Fruit fly (Drosophila melanogaster) S2 (cell line): ENCODE data around the gene CG44532.

Source experiments
- CG8478 ChIP-seq: fragments of >200 bp; optimal IDR thresholded peaks from 2 replicates; lab custom pipeline; 2018
- CTCF ChIP-seq, 2 experiments: fragments of >200 bp; optimal IDR thresholded peaks; 2 replicates each; lab custom pipeline; 2018

CG44532 gene

DNA sequence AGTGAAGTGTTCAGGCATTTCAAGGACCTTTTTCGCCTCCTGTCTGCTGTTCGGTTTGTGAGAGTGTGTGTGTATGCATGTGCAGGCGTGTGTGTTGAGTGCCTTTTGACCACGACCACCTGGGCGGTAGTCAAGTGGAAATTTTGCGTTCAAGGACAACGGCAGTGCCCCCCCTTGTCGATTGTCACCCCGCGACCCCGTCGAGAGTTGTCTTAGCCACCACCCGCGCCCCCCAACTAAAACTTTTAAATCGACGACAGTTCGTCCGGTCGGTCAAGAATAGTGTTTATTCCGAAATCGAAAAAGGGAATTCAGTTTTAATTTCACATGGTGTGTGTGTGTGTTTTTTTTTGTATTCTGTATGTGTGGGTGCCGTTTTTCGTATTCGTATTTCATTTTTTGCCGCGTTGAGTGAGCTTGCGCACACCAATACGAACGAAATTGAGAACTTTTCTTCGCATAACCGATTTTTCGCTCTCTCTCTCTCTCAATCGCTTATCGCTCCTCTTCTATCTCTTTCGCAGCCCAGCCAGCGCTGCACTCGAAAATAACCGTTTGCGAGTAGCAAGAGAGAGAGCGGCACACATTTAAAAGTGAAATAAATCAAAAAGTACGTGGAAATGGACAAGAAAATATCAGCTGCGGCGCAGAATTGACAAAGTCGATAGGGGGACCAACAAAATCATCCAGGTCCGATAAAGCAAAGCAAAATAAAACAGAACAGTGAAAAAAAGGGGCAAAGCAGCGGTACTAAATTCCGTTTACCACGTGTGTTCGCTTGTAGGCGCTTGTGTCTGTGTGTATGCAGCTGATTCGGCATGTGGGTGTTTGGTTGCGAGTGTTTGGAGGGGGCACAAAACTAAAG, 2.0 kb downstream of the CG44532 start:
- TF ChIP-seq CG8478 (lab: Kevin White, UChicago) (no peak), CTCF (optimal IDR thresholded peaks at IDR 0.05; lab: Kevin White, UChicago) (no peak)

DNA sequence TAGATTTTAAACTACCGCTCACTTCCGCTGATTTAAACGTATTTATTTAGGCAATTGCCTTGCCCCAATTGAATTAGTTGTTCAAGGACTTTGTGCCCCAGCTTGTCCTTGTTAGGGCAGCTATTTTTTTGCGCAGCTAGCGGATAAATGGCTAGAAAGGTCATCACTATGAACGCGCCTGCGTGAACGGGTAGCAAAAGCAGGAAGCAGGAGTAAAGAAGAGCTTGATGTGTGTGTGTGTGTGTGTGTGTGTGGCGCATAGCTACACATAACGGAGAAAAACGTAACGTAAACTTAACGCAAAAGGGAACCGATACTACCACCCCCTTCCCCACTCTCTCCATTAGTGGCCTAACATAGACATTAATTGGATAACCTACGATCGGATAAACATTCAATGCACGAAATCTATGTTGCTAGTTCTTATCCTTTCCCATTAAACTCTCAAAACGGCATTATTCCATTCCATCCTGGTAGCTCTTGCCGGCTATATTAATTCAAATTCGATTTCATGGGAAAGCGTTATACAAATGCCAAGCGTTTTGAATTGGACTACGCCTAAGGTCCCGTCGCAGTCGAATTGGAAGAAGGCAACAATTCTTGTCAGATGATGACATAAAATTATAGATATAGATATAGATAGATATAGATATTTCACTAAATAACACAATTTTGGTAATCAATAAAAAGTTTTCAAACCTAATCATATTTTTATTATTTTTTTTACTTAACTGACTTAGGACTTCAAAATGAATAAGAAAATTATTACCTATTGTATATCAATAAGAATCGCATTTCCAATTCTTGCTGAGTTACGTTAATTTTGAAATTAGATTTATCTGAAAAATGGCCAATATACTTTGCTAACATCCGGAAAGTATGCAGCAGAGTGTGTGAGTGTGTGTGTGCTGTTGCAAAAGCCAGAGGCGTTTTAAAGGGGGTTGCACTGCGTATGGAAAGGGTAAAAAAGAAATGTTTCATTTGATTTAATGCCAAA, 2.9 kb downstream of the CG44532 start:
- no peak for TF ChIP-seq CTCF (optimal IDR thresholded peaks at IDR 0.05; lab: Kevin White, UChicago)
- TF ChIP-seq CG8478 (lab: Kevin White, UChicago), result no peak

- TF ChIP-seq CG8478 (lab: Kevin White, UChicago), result no peak
- TF ChIP-seq CTCF (optimal IDR thresholded peaks at IDR 0.05; lab: Kevin White, UChicago), result no peak
Observed at dm6 chrX:9168273-9168672, 6.4 kb downstream of the CG44532 start.

- TF ChIP-seq CG8478 (lab: Kevin White, UChicago), result no peak
- no peak for TF ChIP-seq CTCF (optimal IDR thresholded peaks at IDR 0.05; lab: Kevin White, UChicago)
Observed at dm6 chrX:9187429-9187828, 25.5 kb downstream of the CG44532 start.

DNA sequence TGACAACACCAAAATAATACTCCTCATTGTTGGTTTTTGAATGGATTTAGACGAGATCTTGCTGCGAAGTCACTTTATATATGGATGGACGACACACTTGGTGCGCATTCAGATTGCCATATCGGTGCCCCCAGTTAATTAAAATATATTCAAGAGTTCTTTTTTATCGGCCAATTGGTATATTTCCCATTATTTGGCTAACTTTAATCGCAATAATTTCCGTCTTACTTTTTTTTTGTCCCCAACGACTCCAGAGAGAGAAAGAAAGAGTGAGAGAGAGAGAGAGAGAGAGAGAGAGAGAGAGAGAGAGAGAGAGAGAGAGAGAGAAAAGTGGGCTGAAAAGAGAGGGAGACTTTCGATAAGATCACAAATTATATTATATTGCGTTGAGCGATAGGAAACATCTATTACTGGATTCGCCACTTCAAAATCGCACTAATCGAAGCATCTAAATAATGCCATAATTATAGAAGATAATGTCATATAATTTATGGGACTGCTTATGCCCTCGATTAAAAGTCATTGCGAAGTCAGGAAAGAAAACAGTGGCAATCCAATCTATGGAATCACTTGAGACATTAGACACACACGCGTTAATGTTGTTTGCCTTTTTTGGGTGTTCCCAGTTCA, 28.8 kb downstream of the CG44532 start, which contains the start of gene CG12115:
Gene CG12115, minus strand, starts transcription at position 51 of the 630 bp plus-strand sequence.
- no peak for TF ChIP-seq CG8478 (lab: Kevin White, UChicago)
- no peak for TF ChIP-seq CTCF (optimal IDR thresholded peaks at IDR 0.05; lab: Kevin White, UChicago)

dm6 chrX:9191357-9191756, 29.5 kb downstream of the CG44532 start, which contains the start of gene CG12057:
TSS of gene CG12057 (plus strand) at chrX:9191657.
- no peak for TF ChIP-seq CTCF (optimal IDR thresholded peaks at IDR 0.05; lab: Kevin White, UChicago)
- TF ChIP-seq CG8478 (lab: Kevin White, UChicago), result no peak

dm6 chrX:9192429-9192828, 30.5 kb downstream of the CG44532 start, which contains the start of gene CG12056:
TSS of gene CG12056 (plus strand) at chrX:9192669.
- TF ChIP-seq CG8478 (lab: Kevin White, UChicago) (no peak), CTCF (optimal IDR thresholded peaks at IDR 0.05; lab: Kevin White, UChicago) (no peak)

DNA sequence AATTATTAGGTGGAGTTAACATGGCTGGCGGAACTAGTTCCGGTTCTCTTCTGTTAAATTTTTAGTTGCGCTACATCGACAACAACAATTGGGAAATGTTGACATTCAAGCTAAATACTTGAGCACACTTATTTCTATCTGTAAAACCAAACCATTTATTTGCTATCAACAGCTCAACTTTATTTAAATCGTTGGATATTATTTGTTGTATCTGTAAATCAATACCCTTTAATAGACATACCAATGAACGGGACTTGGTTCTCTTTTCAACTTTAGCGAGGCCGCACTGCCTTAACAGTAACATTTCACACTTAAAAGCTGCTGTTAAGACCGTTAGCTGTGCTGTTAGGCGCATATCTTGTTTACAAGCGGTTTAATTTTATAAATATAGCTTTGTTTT, 31.7 kb downstream of the CG44532 start, which contains the start of gene CG12106:
Gene CG12106, plus strand, starts transcription at position 295 of the 400 bp plus-strand sequence.
- TF ChIP-seq CTCF (optimal IDR thresholded peaks at IDR 0.05; lab: Kevin White, UChicago), result no peak
- TF ChIP-seq CG8478 (lab: Kevin White, UChicago), result no peak

dm6 chrX:9195311-9195710, 33.4 kb downstream of the CG44532 start:
- TF ChIP-seq CTCF (optimal IDR thresholded peaks at IDR 0.05; lab: Kevin White, UChicago), result no peak
- TF ChIP-seq CG8478 (lab: Kevin White, UChicago), result no peak

DNA sequence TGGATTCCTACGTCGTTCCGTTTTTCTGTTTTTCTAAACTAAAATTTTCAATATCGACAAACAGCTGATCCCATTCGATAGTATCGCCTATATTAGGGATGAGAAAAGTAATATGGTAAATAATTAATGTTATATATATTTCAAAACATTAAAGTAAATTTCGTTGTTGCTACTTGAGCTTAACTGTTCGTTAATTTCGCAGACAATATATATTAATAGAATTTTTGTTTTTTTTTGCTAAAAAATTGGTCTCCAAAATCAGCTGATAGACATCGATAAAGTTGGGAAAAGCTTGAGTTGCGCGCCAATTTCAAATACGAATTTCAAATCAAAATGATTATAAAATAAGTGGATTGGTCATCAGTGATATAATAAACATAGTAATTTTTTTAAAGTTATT, 34.5 kb downstream of the CG44532 start, which contains the start of gene CG12118:
Gene CG12118, minus strand, starts transcription at position 53 of the 400 bp plus-strand sequence.
- no peak for TF ChIP-seq CG8478 (lab: Kevin White, UChicago)
- TF ChIP-seq CTCF (optimal IDR thresholded peaks at IDR 0.05; lab: Kevin White, UChicago), result no peak

dm6 chrX:9200234-9200633, 38.3 kb downstream of the CG44532 start:
- no peak for TF ChIP-seq CG8478 (lab: Kevin White, UChicago)
- TF ChIP-seq CTCF (optimal IDR thresholded peaks at IDR 0.05; lab: Kevin White, UChicago), result no peak

- no peak for TF ChIP-seq CG8478 (lab: Kevin White, UChicago)
- no peak for TF ChIP-seq CTCF (optimal IDR thresholded peaks at IDR 0.05; lab: Kevin White, UChicago)
Observed at dm6 chrX:9201080-9201479, 39.2 kb downstream of the CG44532 start.

- TF ChIP-seq CG8478 (lab: Kevin White, UChicago), result no peak
- no peak for TF ChIP-seq CTCF (optimal IDR thresholded peaks at IDR 0.05; lab: Kevin White, UChicago)
Observed at dm6 chrX:9201866-9202681, 40.2 kb downstream of the CG44532 start.
